Fruit fly (Drosophila melanogaster): Measurements from ENCODE around the gene CG15373.

dm6 chrX:18014601-18015000 is 29.2 kb upstream of the CG15373 start:
- no peak for TF ChIP-seq usp (GFP tag; optimal IDR thresholded peaks at IDR 0.05)
- TF ChIP-seq psq (GFP tag; optimal IDR thresholded peaks at IDR 0.05) = no peak
- no peak for TF ChIP-seq Myc (optimal IDR thresholded peaks at IDR 0.05)
- no peak for TF ChIP-seq Hnf4 (GFP tag; optimal IDR thresholded peaks at IDR 0.05)
- no peak for TF ChIP-seq Jra (GFP tag; optimal IDR thresholded peaks at IDR 0.05)
- TF ChIP-seq sage (GFP tag; optimal IDR thresholded peaks at IDR 0.05) = no peak
- no peak for TF ChIP-seq h (GFP tag; optimal IDR thresholded peaks at IDR 0.05)
- no peak for TF ChIP-seq fru (GFP tag; optimal IDR thresholded peaks at IDR 0.05)
- TF ChIP-seq Hr78 (GFP tag; optimal IDR thresholded peaks at IDR 0.05) = no peak
- TF ChIP-seq foxo (GFP tag; optimal IDR thresholded peaks at IDR 0.05) = no peak
- TF ChIP-seq dl (GFP tag; optimal IDR thresholded peaks at IDR 0.05; ENCODE audit: insufficient read depth in 1 of 2, partially characterized antibody in 2 of 2) = no peak
- no peak for TF ChIP-seq Dfd (GFP tag; optimal IDR thresholded peaks at IDR 0.05)
- no peak for TF ChIP-seq lola (GFP tag; optimal IDR thresholded peaks at IDR 0.05)

Data from whole organism, wandering third instar larva.